Comparison of ENCODE assay signal across 1 fruit fly cellular context in genomic region chr3R:26081380-26081991, dm6.
TF ChIP-seq lines count a peak whose summit lies in the region.

No protein-coding gene starts in this region.

TF ChIP-seq in whole organism, embryonic, 481 proteins besides CTCF, POLR2A, EP300 and RAD21 (continued from another document and continues in another):
- TF ChIP-seq CG8765 (GFP tag; IDR thresholded peaks at IDR 0.05; lab: Robert Waterston, UW) (no peak), CG6813 (GFP tag; optimal IDR thresholded peaks at IDR 0.05; lab: Kevin White, UChicago) (peak; percentile 12), CG4360 (GFP tag; IDR thresholded peaks at IDR 0.05; lab: Robert Waterston, UW) (no peak), ci (GFP tag; IDR thresholded peaks at IDR 0.05; lab: Robert Waterston, UW) (peak; percentile 77), Usf (GFP tag; optimal IDR thresholded peaks at IDR 0.05; lab: Kevin White, UChicago) (no peak), CG1024 (GFP tag; IDR thresholded peaks at IDR 0.05; lab: Robert Waterston, UW) (peak; percentile 54; the same call in 1 of the 2 replicates), Lhr (GFP tag; optimal IDR thresholded peaks at IDR 0.05; lab: Kevin White, UChicago) (peak; percentile 9), sna (GFP tag; IDR thresholded peaks at IDR 0.05; lab: Robert Waterston, UW; ENCODE audit: partially characterized antibody) (no peak), Hand (GFP tag; optimal IDR thresholded peaks at IDR 0.05; lab: Kevin White, UChicago) (no peak), chn (GFP tag; optimal IDR thresholded peaks at IDR 0.05; lab: Kevin White, UChicago) (peak; percentile 0), toy (GFP tag; IDR thresholded peaks at IDR 0.05; lab: Robert Waterston, UW) (no peak), CG34376 (GFP tag; optimal IDR thresholded peaks at IDR 0.05; lab: Kevin White, UChicago) (no peak), Kr (GFP tag; optimal IDR thresholded peaks at IDR 0.05; lab: Kevin White, UChicago) (no peak), CG14710 (tag; optimal IDR thresholded peaks at IDR 0.05; lab: Kevin White, UChicago) (peak; percentile 70), CG31441 (GFP tag; IDR thresholded peaks at IDR 0.05; lab: Robert Waterston, UW) (peak; percentile 77), Sin3A (optimal IDR thresholded peaks at IDR 0.05; lab: Kevin White, UChicago) (no peak), HmgD (GFP tag; optimal IDR thresholded peaks at IDR 0.05; lab: Kevin White, UChicago) (no peak), fd64A (GFP tag; optimal IDR thresholded peaks at IDR 0.05; lab: Kevin White, UChicago) (no peak), otp (GFP tag; IDR thresholded peaks at IDR 0.05; lab: Robert Waterston, UW) (0 out of 3 replicates have a peak, but pooled peaks have one; percentile 42), CG11398 (GFP tag; optimal IDR thresholded peaks at IDR 0.05; lab: Kevin White, UChicago) (no peak), grn (GFP tag; optimal IDR thresholded peaks at IDR 0.05; lab: Kevin White, UChicago) (no peak), knrl (GFP tag; IDR thresholded peaks at IDR 0.05; lab: Robert Waterston, UW; ENCODE audit: partially characterized antibody) (no peak), CG3847 (GFP tag; IDR thresholded peaks at IDR 0.05; lab: Robert Waterston, UW) (peak; percentile 22; the same call in 1 of the 2 replicates), dati (GFP tag; IDR thresholded peaks at IDR 0.05; lab: Robert Waterston, UW) (no peak), CG3281 (GFP tag; optimal IDR thresholded peaks at IDR 0.05; lab: Kevin White, UChicago) (no peak), CG7839 (tag; optimal IDR thresholded peaks at IDR 0.05; lab: Kevin White, UChicago) (no peak), CG12942 (GFP tag; optimal IDR thresholded peaks at IDR 0.05; lab: Kevin White, UChicago) (peak; percentile 11), ken (GFP tag; IDR thresholded peaks at IDR 0.05; lab: Robert Waterston, UW) (no peak), Xrp1 (GFP tag; IDR thresholded peaks at IDR 0.05; lab: Robert Waterston, UW) (peak; percentile 82), Camta (GFP tag; optimal IDR thresholded peaks at IDR 0.05; lab: Kevin White, UChicago) (no peak), Dip2 (GFP tag; IDR thresholded peaks at IDR 0.05; lab: Robert Waterston, UW) (no peak), cato (GFP tag; optimal IDR thresholded peaks at IDR 0.05; lab: Kevin White, UChicago; ENCODE audit: borderline replicate concordance) (no peak), amos (GFP tag; IDR thresholded peaks at IDR 0.05; lab: Robert Waterston, UW; ENCODE audit: partially characterized antibody) (no peak), HLH4C (GFP tag; IDR thresholded peaks at IDR 0.05; lab: Robert Waterston, UW; ENCODE audit: partially characterized antibody) (no peak), z (GFP tag; IDR thresholded peaks at IDR 0.05; lab: Robert Waterston, UW) (no peak), CHES-1-like (GFP tag; optimal IDR thresholded peaks at IDR 0.05; lab: Kevin White, UChicago) (no peak), fu2 (GFP tag; optimal IDR thresholded peaks at IDR 0.05; lab: Kevin White, UChicago) (no peak), Ravus (GFP tag; IDR thresholded peaks at IDR 0.05; lab: Robert Waterston, UW) (no peak), tin (GFP tag; optimal IDR thresholded peaks at IDR 0.05; lab: Kevin White, UChicago) (peak; percentile 45), Dref (GFP tag; IDR thresholded peaks at IDR 0.05; lab: Robert Waterston, UW) (no peak), sug (tag; optimal IDR thresholded peaks at IDR 0.05; lab: Kevin White, UChicago) (no peak), Spps (tag; optimal IDR thresholded peaks at IDR 0.05; lab: Kevin White, UChicago) (peak; percentile 62), CG15269 (tag; optimal IDR thresholded peaks at IDR 0.05; lab: Kevin White, UChicago) (peak; percentile 48), Nf-YA (GFP tag; IDR thresholded peaks at IDR 0.05; lab: Robert Waterston, UW) (no peak), kni (GFP tag; optimal IDR thresholded peaks at IDR 0.05; lab: Kevin White, UChicago) (peak; percentile 27), CG1602 (GFP tag; optimal IDR thresholded peaks at IDR 0.05; lab: Kevin White, UChicago) (peak; percentile 32), BEAF-32 (GFP tag; optimal IDR thresholded peaks at IDR 0.05; lab: Kevin White, UChicago) (no peak), Bteb2 (GFP tag; optimal IDR thresholded peaks at IDR 0.05; lab: Kevin White, UChicago) (no peak), disco-r (GFP tag; optimal IDR thresholded peaks at IDR 0.05; lab: Kevin White, UChicago) (no peak), sob (GFP tag; IDR thresholded peaks at IDR 0.05; lab: Robert Waterston, UW) (peak; percentile 36; the same call in 1 of the 2 replicates), Pdp1 (GFP tag; optimal IDR thresholded peaks at IDR 0.05; lab: Kevin White, UChicago) (no peak), bbx (GFP tag; IDR thresholded peaks at IDR 0.05; lab: Robert Waterston, UW; ENCODE audit: partially characterized antibody) (no peak), klu (GFP tag; IDR thresholded peaks at IDR 0.05; lab: Robert Waterston, UW) (no peak), tio (GFP tag; optimal IDR thresholded peaks at IDR 0.05; lab: Kevin White, UChicago) (peak; percentile 24), Nf-YC (tag; optimal IDR thresholded peaks at IDR 0.05; lab: Kevin White, UChicago) (peak; percentile 16), odd (GFP tag; optimal IDR thresholded peaks at IDR 0.05; lab: Kevin White, UChicago) (peak; percentile 3), CG2875 (GFP tag; optimal IDR thresholded peaks at IDR 0.05; lab: Kevin White, UChicago) (peak; percentile 19), CG9876 (GFP tag; optimal IDR thresholded peaks at IDR 0.05; lab: Kevin White, UChicago) (no peak), sr (GFP tag; IDR thresholded peaks at IDR 0.05; lab: Robert Waterston, UW) (no peak), ttk (GFP tag; IDR thresholded peaks at IDR 0.05; lab: Robert Waterston, UW) (peak; percentile 61; the same call in 1 of the 2 replicates), CG6791 (GFP tag; IDR thresholded peaks at IDR 0.05; lab: Robert Waterston, UW; ENCODE audit: partially characterized antibody) (no peak), PHDP (tag; optimal IDR thresholded peaks at IDR 0.05; lab: Kevin White, UChicago) (no peak), CG43689 (GFP tag; IDR thresholded peaks at IDR 0.05; lab: Robert Waterston, UW) (no peak), jigr1 (GFP tag; IDR thresholded peaks at IDR 0.05; lab: Robert Waterston, UW) (no peak), onecut (GFP tag; IDR thresholded peaks at IDR 0.05; lab: Robert Waterston, UW) (peak; percentile 42; the same call in 1 of the 2 replicates), CG11696 (GFP tag; IDR thresholded peaks at IDR 0.05; lab: Robert Waterston, UW) (no peak), Vsx1 (GFP tag; optimal IDR thresholded peaks at IDR 0.05; lab: Kevin White, UChicago) (no peak), Ets65A (GFP tag; lab: Kevin White, UChicago) (no peak), CG14441 (GFP tag; IDR thresholded peaks at IDR 0.05; lab: Robert Waterston, UW) (peak; percentile 55), tll (GFP tag; optimal IDR thresholded peaks at IDR 0.05; lab: Kevin White, UChicago) (no peak), fd3F (GFP tag; optimal IDR thresholded peaks at IDR 0.05; lab: Kevin White, UChicago) (no peak), CG1792 (GFP tag; optimal IDR thresholded peaks at IDR 0.05; lab: Kevin White, UChicago) (no peak), Dbx (GFP tag; IDR thresholded peaks at IDR 0.05; lab: Robert Waterston, UW) (no peak), Gug (GFP tag; IDR thresholded peaks at IDR 0.05; lab: Robert Waterston, UW) (no peak), Hmx (GFP tag; optimal IDR thresholded peaks at IDR 0.05; lab: Kevin White, UChicago) (no peak), eyg (GFP tag; optimal IDR thresholded peaks at IDR 0.05; lab: Kevin White, UChicago) (no peak), CG18262 (tag; optimal IDR thresholded peaks at IDR 0.05; lab: Kevin White, UChicago) (peak; percentile 78), CG9609 (GFP tag; optimal IDR thresholded peaks at IDR 0.05; lab: Kevin White, UChicago) (no peak), CG9817 (tag; optimal IDR thresholded peaks at IDR 0.05; lab: Kevin White, UChicago) (no peak), Ets97D (GFP tag; optimal IDR thresholded peaks at IDR 0.05; lab: Kevin White, UChicago) (no peak), Hr3 (GFP tag; optimal IDR thresholded peaks at IDR 0.05; lab: Kevin White, UChicago) (peak; percentile 39), CG12659 (GFP tag; optimal IDR thresholded peaks at IDR 0.05; lab: Kevin White, UChicago) (no peak), ase (GFP tag; IDR thresholded peaks at IDR 0.05; lab: Robert Waterston, UW) (no peak), CG12219 (GFP tag; optimal IDR thresholded peaks at IDR 0.05; lab: Kevin White, UChicago) (peak; percentile 28), CG10274 (GFP tag; optimal IDR thresholded peaks at IDR 0.05; lab: Kevin White, UChicago) (no peak), CG4820 (GFP tag; optimal IDR thresholded peaks at IDR 0.05; lab: Kevin White, UChicago) (peak; percentile 52), CG12769 (tag; optimal IDR thresholded peaks at IDR 0.05; lab: Kevin White, UChicago) (peak; percentile 2), twi (tag; optimal IDR thresholded peaks at IDR 0.05; lab: Kevin White, UChicago) (no peak), wor (GFP tag; IDR thresholded peaks at IDR 0.05; lab: Robert Waterston, UW) (peak; percentile 41; the same call in 1 of the 2 replicates), HLH3B (GFP tag; IDR thresholded peaks at IDR 0.05; lab: Robert Waterston, UW) (peak; percentile 63), tap (tag; optimal IDR thresholded peaks at IDR 0.05; lab: Kevin White, UChicago) (peak; percentile 36), pros (GFP tag; optimal IDR thresholded peaks at IDR 0.05; lab: Kevin White, UChicago) (no peak), emc (GFP tag; optimal IDR thresholded peaks at IDR 0.05; lab: Kevin White, UChicago) (no peak), CG14965 (GFP tag; optimal IDR thresholded peaks at IDR 0.05; lab: Kevin White, UChicago; ENCODE audit: borderline replicate concordance) (no peak), CG4707 (GFP tag; optimal IDR thresholded peaks at IDR 0.05; lab: Kevin White, UChicago) (no peak), cas (GFP tag; IDR thresholded peaks at IDR 0.05; lab: Robert Waterston, UW) (no peak), Dll (GFP tag; IDR thresholded peaks at IDR 0.05; lab: Robert Waterston, UW; ENCODE audit: partially characterized antibody) (no peak), CG6254 (GFP tag; optimal IDR thresholded peaks at IDR 0.05; lab: Kevin White, UChicago) (peak; percentile 73), pnt (GFP tag; optimal IDR thresholded peaks at IDR 0.05; lab: Kevin White, UChicago) (no peak), Atf6 (GFP tag; IDR thresholded peaks at IDR 0.05; lab: Robert Waterston, UW) (peak; percentile 35; the same call in 1 of the 2 replicates), B-H2 (GFP tag; optimal IDR thresholded peaks at IDR 0.05; lab: Kevin White, UChicago) (no peak), CG4282 (GFP tag; optimal IDR thresholded peaks at IDR 0.05; lab: Kevin White, UChicago) (no peak), ato (GFP tag; IDR thresholded peaks at IDR 0.05; lab: Robert Waterston, UW; ENCODE audit: partially characterized antibody) (no peak), Deaf1 (tag; optimal IDR thresholded peaks at IDR 0.05; lab: Kevin White, UChicago) (no peak), lilli (GFP tag; optimal IDR thresholded peaks at IDR 0.05; lab: Kevin White, UChicago) (peak; percentile 15), zf30C (GFP tag; optimal IDR thresholded peaks at IDR 0.05; lab: Kevin White, UChicago) (no peak), Asciz (GFP tag; optimal IDR thresholded peaks at IDR 0.05; lab: Kevin White, UChicago) (peak; percentile 50), mld (GFP tag; IDR thresholded peaks at IDR 0.05; lab: Robert Waterston, UW; ENCODE audit: partially characterized antibody) (no peak), Fer1 (GFP tag; optimal IDR thresholded peaks at IDR 0.05; lab: Kevin White, UChicago) (no peak), Bdp1 (GFP tag; optimal IDR thresholded peaks at IDR 0.05; lab: Kevin White, UChicago) (peak; percentile 2), nerfin-2 (GFP tag; IDR thresholded peaks at IDR 0.05; lab: Robert Waterston, UW; ENCODE audit: partially characterized antibody) (no peak), Myb (GFP tag; optimal IDR thresholded peaks at IDR 0.05; lab: Kevin White, UChicago) (no peak), CG1647 (GFP tag; optimal IDR thresholded peaks at IDR 0.05; lab: Kevin White, UChicago) (peak; percentile 4), CG9215 (GFP tag; IDR thresholded peaks at IDR 0.05; lab: Robert Waterston, UW) (no peak), ems (GFP tag; optimal IDR thresholded peaks at IDR 0.05; lab: Kevin White, UChicago) (no peak), CG14860 (GFP tag; IDR thresholded peaks at IDR 0.05; lab: Robert Waterston, UW; ENCODE audit: partially characterized antibody) (no peak), ab (GFP tag; optimal IDR thresholded peaks at IDR 0.05; lab: Kevin White, UChicago) (no peak), CrebB (tag; optimal IDR thresholded peaks at IDR 0.05; lab: Kevin White, UChicago) (no peak), CG15073 (GFP tag; optimal IDR thresholded peaks at IDR 0.05; lab: Kevin White, UChicago) (no peak), CG11723 (GFP tag; optimal IDR thresholded peaks at IDR 0.05; lab: Kevin White, UChicago) (no peak), aop (GFP tag; IDR thresholded peaks at IDR 0.05; lab: Robert Waterston, UW) (no peak), gsb-n (tag; optimal IDR thresholded peaks at IDR 0.05; lab: Kevin White, UChicago) (peak; percentile 66), CG17568 (GFP tag; optimal IDR thresholded peaks at IDR 0.05; lab: Kevin White, UChicago) (peak; percentile 30), usp (GFP tag; optimal IDR thresholded peaks at IDR 0.05; lab: Kevin White, UChicago) (no peak), CG14667 (GFP tag; IDR thresholded peaks at IDR 0.05; lab: Robert Waterston, UW) (0 out of 2 replicates have a peak, but pooled peaks have one; percentile 34), CG9727 (GFP tag; optimal IDR thresholded peaks at IDR 0.05; lab: Kevin White, UChicago) (peak; percentile 69), dm (GFP tag; optimal IDR thresholded peaks at IDR 0.05; lab: Kevin White, UChicago) (no peak), CG31388 (GFP tag; optimal IDR thresholded peaks at IDR 0.05; lab: Kevin White, UChicago) (no peak), CG18476 (GFP tag; optimal IDR thresholded peaks at IDR 0.05; lab: Kevin White, UChicago) (no peak), hbn (GFP tag; IDR thresholded peaks at IDR 0.05; lab: Robert Waterston, UW; ENCODE audit: partially characterized antibody) (no peak), stwl (tag; optimal IDR thresholded peaks at IDR 0.05; lab: Kevin White, UChicago) (peak; percentile 30), tgo (GFP tag; IDR thresholded peaks at IDR 0.05; lab: Robert Waterston, UW) (peak; percentile 52; the same call in 2 of the 3 replicates), chm (GFP tag; IDR thresholded peaks at IDR 0.05; lab: Robert Waterston, UW) (no peak), CG12155 (GFP tag; optimal IDR thresholded peaks at IDR 0.05; lab: Kevin White, UChicago) (no peak), Lim3 (GFP tag; IDR thresholded peaks at IDR 0.05; lab: Robert Waterston, UW) (no peak)
